Worm (Caenorhabditis elegans): Measurements from ENCODE around the gene txt-19.

DNA sequence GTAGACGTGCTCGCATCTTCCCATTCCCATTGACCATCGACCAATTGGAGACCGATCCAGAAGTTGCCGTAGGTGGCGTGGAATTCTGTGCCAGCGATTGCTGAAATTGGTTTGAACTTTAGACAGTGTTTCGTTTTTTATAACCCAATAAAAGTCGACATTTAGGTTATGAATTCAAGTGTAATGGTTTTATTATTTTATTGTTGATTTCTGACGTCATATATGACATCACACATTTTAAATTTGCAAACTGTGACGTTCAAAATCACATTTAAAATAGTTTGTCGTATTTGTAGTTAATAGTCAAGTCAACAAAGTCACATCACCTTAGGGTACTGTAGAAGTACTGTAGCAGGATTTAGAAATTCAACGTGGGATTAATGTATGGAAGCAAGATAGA is 24.6 kb downstream of the txt-19 start:
- TF ChIP-seq ama-1 (optimal IDR thresholded peaks at IDR 0.05) (no peak), sea-1 (GFP tag; conservative IDR thresholded peaks at IDR 0.05) (no peak), flt-1 (GFP tag; IDR thresholded peaks at IDR 0.05) (no peak), hmg-4 (GFP tag; optimal IDR thresholded peaks at IDR 0.05) (no peak), B0310.2 (tag; optimal IDR thresholded peaks at IDR 0.05) (no peak), F13C5.2 (tag; optimal IDR thresholded peaks at IDR 0.05) (no peak), ceh-13 (GFP tag; optimal IDR thresholded peaks at IDR 0.05) (no peak)
